Worm (Caenorhabditis elegans) whole organism, young adult: ENCODE data around the gene ZK402.5.

Experiments used
- B0035.1 ChIP-seq: sonication (generic microtip); optimal IDR thresholded peaks from 2 replicates; lab custom pipeline; 2016; ENCODE audit warnings: missing genetic modification characterization, mild to moderate bottlenecking, missing compliant biosample characterization, missing genotype, missing genetic modification reagents
- B0261.1 ChIP-seq: sonication (generic microtip); optimal IDR thresholded peaks from 2 replicates; lab custom pipeline; 2016; ENCODE audit warnings: mild to moderate bottlenecking, missing genetic modification characterization, moderate library complexity, missing compliant biosample characterization
- C06A6.2 ChIP-seq: fragments of 200-800 bp; sonication (Bioruptor generic); conservative IDR thresholded peaks from 2 replicates; pipeline ENCODE4 v1.3.6; 2022; ENCODE audit warnings: missing genetic modification characterization, missing compliant biosample characterization
- C17E4.6 ChIP-seq: fragments of 200-800 bp; sonication (Bioruptor generic); IDR thresholded peaks from 2 replicates; pipeline ENCODE4 v1.3.6; 2022; ENCODE audit warnings: missing genetic modification reagents, missing genetic modification characterization, missing compliant biosample characterization
- F22D6.2 ChIP-seq: sonication (generic microtip); optimal IDR thresholded peaks from 2 replicates; lab custom pipeline; 2016; ENCODE audit warnings: mild to moderate bottlenecking, missing genetic modification characterization, missing compliant biosample characterization
- F49E8.2 ChIP-seq: sonication (generic microtip); optimal IDR thresholded peaks from 3 replicates; lab custom pipeline; 2017; ENCODE audit warnings: missing genetic modification characterization, mild to moderate bottlenecking, missing compliant biosample characterization, antibody characterized with exemption, moderate library complexity; ENCODE audit not compliant: insufficient read depth
- F55B11.4 ChIP-seq: sonication (generic microtip); optimal IDR thresholded peaks from 2 replicates; lab custom pipeline; 2016; ENCODE audit warnings: missing compliant biosample characterization, missing genetic modification characterization, borderline replicate concordance; ENCODE audit not compliant: insufficient read depth
- F57C9.4 ChIP-seq: sonication (generic microtip); optimal IDR thresholded peaks from 2 replicates; lab custom pipeline; 2017; ENCODE audit warnings: mild to moderate bottlenecking, missing genetic modification characterization, missing compliant biosample characterization
- K12H6.12 ChIP-seq: fragments of 200-800 bp; sonication (Bioruptor generic); optimal IDR thresholded peaks from 2 replicates; lab custom pipeline; 2018; ENCODE audit warnings: mild to moderate bottlenecking, missing genetic modification characterization, missing compliant biosample characterization
- T07F8.4 ChIP-seq: sonication (generic microtip); optimal IDR thresholded peaks from 2 replicates; lab custom pipeline; 2016; ENCODE audit warnings: mild to moderate bottlenecking, missing genetic modification characterization, moderate library complexity, missing compliant biosample characterization
- Y53F4B.3 ChIP-seq: fragments of 200-800 bp; sonication (Bioruptor generic); IDR thresholded peaks from 2 replicates; pipeline ENCODE4 v1.3.6; 2022; ENCODE audit warnings: missing genetic modification reagents, missing genetic modification characterization, missing compliant biosample characterization
- Y56A3A.18 ChIP-seq: fragments of 200-800 bp; sonication (Bioruptor generic); IDR thresholded peaks from 2 replicates; pipeline ENCODE4 v1.3.6; 2022; ENCODE audit warnings: missing genetic modification reagents, missing genetic modification characterization, missing compliant biosample characterization
- Y79H2A.3 ChIP-seq: fragments of 200-800 bp; sonication (Bioruptor generic); conservative IDR thresholded peaks from 2 replicates; pipeline ENCODE4 v1.3.6; 2022; ENCODE audit warnings: missing genetic modification reagents, missing genetic modification characterization, missing compliant biosample characterization
- athp-1 ChIP-seq: sonication (generic microtip); optimal IDR thresholded peaks from 2 replicates; lab custom pipeline; 2017; ENCODE audit warnings: mild to moderate bottlenecking, missing genetic modification characterization, missing compliant biosample characterization
- attf-5 ChIP-seq: fragments of 200-800 bp; sonication (Bioruptor generic); optimal IDR thresholded peaks from 2 replicates; lab custom pipeline; 2018; ENCODE audit warnings: mild to moderate bottlenecking, missing genetic modification characterization, missing compliant biosample characterization
- cebp-1 ChIP-seq, 2 experiments: fragments of 200-800 bp in 1 of 2; sonication (Bioruptor generic) in 1 of 2; sonication (generic microtip) in 1 of 2; IDR thresholded peaks in 1 of 2; optimal IDR thresholded peaks in 1 of 2; 2 replicates each; pipeline versions ENCODE4 v1.3.6 to Lab custom; 2017 to 2022; ENCODE audit warnings: missing compliant biosample characterization in 2 of 2, missing genetic modification characterization in 2 of 2, mild to moderate bottlenecking in 1 of 2, missing genetic modification reagents in 1 of 2, moderate library complexity in 1 of 2
- cebp-2 ChIP-seq: fragments of 200-800 bp; sonication (Bioruptor generic); IDR thresholded peaks from 2 replicates; pipeline ENCODE4 v1.3.6; 2022; ENCODE audit warnings: missing genetic modification characterization, missing compliant biosample characterization
- ceh-100 ChIP-seq: fragments of 200-800 bp; sonication (Bioruptor generic); IDR thresholded peaks from 2 replicates; pipeline ENCODE4 v1.3.6; 2022; ENCODE audit warnings: missing genetic modification reagents, missing genetic modification characterization, missing compliant biosample characterization
- ceh-27 ChIP-seq: fragments of 200-800 bp; sonication (Bioruptor generic); optimal IDR thresholded peaks from 2 replicates; lab custom pipeline; 2018; ENCODE audit warnings: mild to moderate bottlenecking, missing genetic modification characterization, moderate library complexity, missing compliant biosample characterization
- dox-1 ChIP-seq: fragments of 200-800 bp; sonication (Bioruptor generic); IDR thresholded peaks from 2 replicates; pipeline ENCODE4 v1.3.6; 2022; ENCODE audit warnings: missing genetic modification reagents, missing genetic modification characterization, missing compliant biosample characterization
- dpl-1 ChIP-seq: fragments of 150-350 bp; optimal IDR thresholded peaks from 2 replicates; lab custom pipeline; 2014; ENCODE audit warnings: missing biosample characterization, missing genetic modification reagents, missing genetic modification characterization
- ets-4 ChIP-seq: fragments of 200-800 bp; sonication (Bioruptor generic); optimal IDR thresholded peaks from 2 replicates; lab custom pipeline; 2018; ENCODE audit warnings: mild to moderate bottlenecking, missing genetic modification characterization, missing compliant biosample characterization
- hsf-1 ChIP-seq: fragments of 200-800 bp; sonication (Bioruptor generic); IDR thresholded peaks from 2 replicates; pipeline ENCODE4 v1.3.6; 2022; ENCODE audit warnings: missing genetic modification reagents, missing genetic modification characterization, missing compliant biosample characterization
- lag-1 ChIP-seq: fragments of 200-800 bp; sonication (Bioruptor generic); IDR thresholded peaks from 2 replicates; pipeline ENCODE4 v1.3.6; 2022; ENCODE audit warnings: missing genetic modification reagents, missing genetic modification characterization, missing compliant biosample characterization
- let-607 ChIP-seq, 2 experiments: fragments of 200-800 bp in 1 of 2; sonication (Bioruptor generic) in 1 of 2; sonication (generic microtip) in 1 of 2; optimal IDR thresholded peaks; 2 replicates each; lab custom pipeline; 2016 to 2018; ENCODE audit warnings: mild to moderate bottlenecking in 2 of 2, missing compliant biosample characterization in 2 of 2, missing genetic modification characterization in 2 of 2, moderate library complexity in 2 of 2, missing genotype in 1 of 2
- lin-54 ChIP-seq: fragments of 200-800 bp; sonication (Bioruptor generic); optimal IDR thresholded peaks from 2 replicates; lab custom pipeline; 2018; ENCODE audit warnings: mild to moderate bottlenecking, missing genetic modification characterization, missing compliant biosample characterization
- lsl-1 ChIP-seq: fragments of 200-800 bp; sonication (Bioruptor generic); optimal IDR thresholded peaks from 2 replicates; lab custom pipeline; 2018; ENCODE audit warnings: mild to moderate bottlenecking, missing genetic modification characterization, moderate library complexity, missing compliant biosample characterization
- madf-6 ChIP-seq: fragments of 200-800 bp; sonication (Bioruptor generic); IDR thresholded peaks from 2 replicates; pipeline ENCODE4 v1.3.6; 2022; ENCODE audit warnings: missing genetic modification reagents, missing genetic modification characterization, missing compliant biosample characterization
- madf-8 ChIP-seq: fragments of 200-800 bp; sonication (Bioruptor generic); conservative IDR thresholded peaks from 2 replicates; pipeline ENCODE4 v1.3.6; 2022; ENCODE audit warnings: missing genetic modification reagents, missing genetic modification characterization, missing compliant biosample characterization
- mcd-1 ChIP-seq: fragments of 200-800 bp; sonication (Bioruptor generic); IDR thresholded peaks from 2 replicates; pipeline ENCODE4 v1.3.6; 2022; ENCODE audit warnings: missing genetic modification reagents, missing genetic modification characterization, missing compliant biosample characterization
- mel-28 ChIP-seq: sonication (generic microtip); optimal IDR thresholded peaks from 2 replicates; lab custom pipeline; 2016; ENCODE audit warnings: borderline replicate concordance, mild to moderate bottlenecking, missing genetic modification characterization, missing compliant biosample characterization
- nfya-1 ChIP-seq: sonication (generic microtip); optimal IDR thresholded peaks from 2 replicates; lab custom pipeline; 2017; ENCODE audit warnings: antibody characterized with exemption, missing compliant biosample characterization, missing genetic modification characterization, borderline replicate concordance; ENCODE audit not compliant: insufficient read depth
- nfyb-1 ChIP-seq: fragments of 200-800 bp; sonication (Bioruptor generic); IDR thresholded peaks from 2 replicates; pipeline ENCODE4 v1.3.6; 2022; ENCODE audit warnings: missing genetic modification reagents, missing genetic modification characterization, missing compliant biosample characterization
- pbrm-1 ChIP-seq: fragments of 200-800 bp; sonication (Bioruptor generic); IDR thresholded peaks from 2 replicates; pipeline ENCODE4 v1.3.6; 2022; ENCODE audit warnings: missing genetic modification reagents, missing genetic modification characterization, missing compliant biosample characterization
- rec-8 ChIP-seq, 2 experiments: sonication (generic microtip); optimal IDR thresholded peaks; 2 replicates each; lab custom pipeline; 2016; ENCODE audit warnings: mild to moderate bottlenecking in 2 of 2, missing genetic modification characterization in 2 of 2, missing genetic modification reagents in 2 of 2, missing genotype in 2 of 2, missing biosample characterization in 1 of 2, missing compliant biosample characterization in 1 of 2, moderate library complexity in 1 of 2
- rpc-1 ChIP-seq, 2 experiments: fragments of 150-350 bp in 1 of 2; sonication (generic microtip) in 1 of 2; optimal IDR thresholded peaks; 2 replicates each; lab custom pipeline; 2014 to 2018; ENCODE audit warnings: missing biosample characterization in 1 of 2, missing genetic modification characterization in 1 of 2, missing genetic modification reagents in 1 of 2, missing genotype in 1 of 2
- sdz-38 ChIP-seq: sonication (generic microtip); optimal IDR thresholded peaks from 2 replicates; lab custom pipeline; 2016; ENCODE audit warnings: missing genotype, missing genetic modification characterization, missing compliant biosample characterization
- snpc-1.3 ChIP-seq: sonication (generic microtip); optimal IDR thresholded peaks from 2 replicates; lab custom pipeline; 2017; ENCODE audit warnings: missing genetic modification characterization, mild to moderate bottlenecking, missing compliant biosample characterization, antibody characterized with exemption, moderate library complexity, missing genotype, missing genetic modification reagents; ENCODE audit not compliant: insufficient read depth
- sptf-2 ChIP-seq: fragments of 200-800 bp; sonication (Bioruptor generic); optimal IDR thresholded peaks from 2 replicates; lab custom pipeline; 2018; ENCODE audit warnings: mild to moderate bottlenecking, missing genetic modification characterization, missing compliant biosample characterization
- tlf-1 ChIP-seq: fragments of 200-800 bp; sonication (Bioruptor generic); optimal IDR thresholded peaks from 2 replicates; lab custom pipeline; 2018; ENCODE audit warnings: mild to moderate bottlenecking, missing genetic modification characterization, missing compliant biosample characterization
- xnd-1 ChIP-seq: sonication (generic microtip); optimal IDR thresholded peaks from 2 replicates; lab custom pipeline; 2016; ENCODE audit warnings: missing genotype, missing genetic modification reagents, missing genetic modification characterization, missing compliant biosample characterization
- zim-3 ChIP-seq: sonication (generic microtip); optimal IDR thresholded peaks from 2 replicates; lab custom pipeline; 2017; ENCODE audit warnings: mild to moderate bottlenecking, missing genetic modification characterization, moderate library complexity, missing compliant biosample characterization
- ztf-18 ChIP-seq: sonication (generic microtip); optimal IDR thresholded peaks from 2 replicates; lab custom pipeline; 2016; ENCODE audit warnings: missing genotype, mild to moderate bottlenecking, missing genetic modification characterization, missing compliant biosample characterization
- ztf-25 ChIP-seq: fragments of 200-800 bp; sonication (Bioruptor generic); IDR thresholded peaks from 2 replicates; pipeline ENCODE4 v1.3.6; 2022; ENCODE audit warnings: missing genetic modification reagents, missing genetic modification characterization, missing compliant biosample characterization
- ztf-28 ChIP-seq: fragments of 200-800 bp; sonication (Bioruptor generic); IDR thresholded peaks from 2 replicates; pipeline ENCODE4 v1.3.6; 2022; ENCODE audit warnings: missing genetic modification reagents, missing genetic modification characterization, missing compliant biosample characterization

ZK402.5 gene

ce11 chrX:1412844-1413243 lies 11.7 kb upstream of the ZK402.5 start, which contains the start of gene srh-19:
Gene srh-19 (plus strand): TSS chrX:1413144.
- no peak for TF ChIP-seq Y79H2A.3 (GFP tag; lab: Robert Waterston, UW)
- TF ChIP-seq lsl-1 (GFP tag; lab: Kevin White, UChicago): no peak
- TF ChIP-seq mcd-1: no peak
- TF ChIP-seq ztf-18 (tag; lab: Kevin White, UChicago): no peak
- no peak for TF ChIP-seq F55B11.4 (tag; lab: Kevin White, UChicago)
- no peak for TF ChIP-seq cebp-2
- no peak for TF ChIP-seq athp-1 (tag; lab: Kevin White, UChicago)
- TF ChIP-seq F57C9.4 (tag; lab: Kevin White, UChicago): no peak
- no peak for TF ChIP-seq C06A6.2 (GFP tag; lab: Robert Waterston, UW)
- no peak for TF ChIP-seq snpc-1.3
- TF ChIP-seq madf-8 (GFP tag; lab: Robert Waterston, UW): no peak
- no peak for TF ChIP-seq sdz-38 (tag; lab: Kevin White, UChicago)
- no peak for TF ChIP-seq hsf-1 (GFP tag; lab: Robert Waterston, UW)
- TF ChIP-seq F49E8.2: no peak
- TF ChIP-seq K12H6.12 (tag; lab: Kevin White, UChicago): no peak
- no peak for TF ChIP-seq ztf-25 (GFP tag; lab: Robert Waterston, UW)
- no peak for TF ChIP-seq Y53F4B.3
- TF ChIP-seq zim-3: no peak
- TF ChIP-seq xnd-1 (tag; lab: Kevin White, UChicago): no peak
- TF ChIP-seq, all 124 proteins: peak for 0

- TF ChIP-seq cebp-1 (GFP tag; IDR thresholded peaks at IDR 0.05; lab: Robert Waterston, UW): no peak
- TF ChIP-seq cebp-1 (tag; optimal IDR thresholded peaks at IDR 0.05; lab: Kevin White, UChicago): no peak
- TF ChIP-seq ceh-27 (GFP tag; lab: Kevin White, UChicago): no peak
- no peak for TF ChIP-seq F22D6.2 (tag; lab: Kevin White, UChicago)
- TF ChIP-seq lin-54 (GFP tag; lab: Kevin White, UChicago): no peak
- no peak for TF ChIP-seq let-607 (tag; optimal IDR thresholded peaks at IDR 0.05; lab: Kevin White, UChicago)
- TF ChIP-seq B0035.1 (tag; lab: Kevin White, UChicago): no peak
- TF ChIP-seq dox-1: no peak
- no peak for TF ChIP-seq T07F8.4
- no peak for TF ChIP-seq rec-8 (tag; optimal IDR thresholded peaks at IDR 0.05; lab: Kevin White, UChicago)
- TF ChIP-seq attf-5 (GFP tag; lab: Kevin White, UChicago): no peak
- no peak for TF ChIP-seq tlf-1 (GFP tag; lab: Kevin White, UChicago)
- TF ChIP-seq madf-8 (GFP tag; lab: Robert Waterston, UW): no peak
- TF ChIP-seq C17E4.6 (GFP tag; lab: Robert Waterston, UW): no peak
- no peak for TF ChIP-seq zim-3
- TF ChIP-seq pbrm-1 (GFP tag; lab: Robert Waterston, UW): no peak
- no peak for TF ChIP-seq sptf-2 (GFP tag; lab: Kevin White, UChicago)
- TF ChIP-seq ets-4 (GFP tag; lab: Kevin White, UChicago): no peak
- no peak for TF ChIP-seq ceh-100 (GFP tag; lab: Robert Waterston, UW)
- no peak for TF ChIP-seq C06A6.2 (GFP tag; lab: Robert Waterston, UW)
These were observed 9.4 kb upstream of the ZK402.5 start, which contains the start of gene abu-2 for ce11 chrX:1410552-1410951. Gene abu-2 (minus strand): TSS chrX:1410652.

ce11 chrX:1409224-1409623 lies 8.1 kb upstream of the ZK402.5 start:
- TF ChIP-seq B0035.1 (tag; lab: Kevin White, UChicago): no peak
- TF ChIP-seq nfyb-1: no peak
- TF ChIP-seq ztf-28: no peak
- TF ChIP-seq mel-28 (tag; lab: Kevin White, UChicago): no peak
- no peak for TF ChIP-seq rpc-1 (optimal IDR thresholded peaks at IDR 0.05; lab: Kevin White, UChicago)
- no peak for TF ChIP-seq rpc-1 (tag; optimal IDR thresholded peaks at IDR 0.05; lab: Kevin White, UChicago)
- no peak for TF ChIP-seq B0261.1 (tag; lab: Kevin White, UChicago)
- TF ChIP-seq nfya-1 (tag; lab: Kevin White, UChicago): no peak
- no peak for TF ChIP-seq Y56A3A.18 (GFP tag; lab: Robert Waterston, UW)
- TF ChIP-seq rec-8 (tag; optimal IDR thresholded peaks at IDR 0.05; lab: Kevin White, UChicago): no peak
- TF ChIP-seq let-607 (tag; optimal IDR thresholded peaks at IDR 0.05; lab: Kevin White, UChicago): no peak
- TF ChIP-seq madf-6 (GFP tag; lab: Robert Waterston, UW): no peak
- no peak for TF ChIP-seq sdz-38 (tag; lab: Kevin White, UChicago)
- TF ChIP-seq lag-1: no peak
- no peak for TF ChIP-seq dpl-1 (GFP tag; lab: Kevin White, UChicago)
